Fruit fly (Drosophila melanogaster) whole organism, embryonic: ENCODE data around the gene Elp6.

Experiments
- ATbp ChIP-seq: fragments of 200-800 bp; sonication (Bioruptor generic); optimal IDR thresholded peaks from 2 replicates; lab custom pipeline; 2017; ENCODE audit warnings: missing biosample characterization, mild to moderate bottlenecking, missing genetic modification characterization, missing genetic modification reagents
- Abd-B ChIP-seq: fragments of 200-800 bp; sonication (Bioruptor generic); optimal IDR thresholded peaks from 2 replicates; lab custom pipeline; 2018; ENCODE audit warnings: missing biosample characterization, mild to moderate bottlenecking, missing genetic modification characterization, moderate library complexity
- B-H2 ChIP-seq: fragments of 200-800 bp; sonication (Bioruptor generic); optimal IDR thresholded peaks from 2 replicates; lab custom pipeline; 2018; ENCODE audit warnings: missing biosample characterization, mild to moderate bottlenecking, missing genetic modification characterization
- Bgb ChIP-seq: fragments of 200-800 bp; sonication (Bioruptor generic); IDR thresholded peaks from 2 replicates; pipeline ENCODE4 v1.3.6; 2022; ENCODE audit warnings: missing biosample characterization, missing genetic modification characterization; ENCODE audit not compliant: partially characterized antibody
- CG12659 ChIP-seq: fragments of 200-800 bp; sonication (Bioruptor generic); optimal IDR thresholded peaks from 3 replicates; lab custom pipeline; 2017; ENCODE audit warnings: mild to moderate bottlenecking, missing biosample characterization, missing genetic modification reagents, missing genetic modification characterization
- CG12769 ChIP-seq: fragments of 200-800 bp; sonication (Bioruptor generic); optimal IDR thresholded peaks from 2 replicates; lab custom pipeline; 2019; ENCODE audit warnings: missing biosample characterization, mild to moderate bottlenecking, missing genetic modification characterization, moderate library complexity
- CG12942 ChIP-seq: fragments of 200-800 bp; sonication (Bioruptor generic); optimal IDR thresholded peaks from 3 replicates; lab custom pipeline; 2016; ENCODE audit warnings: missing biosample characterization, missing genetic modification characterization
- CG13287 ChIP-seq: fragments of 200-800 bp; sonication (Bioruptor generic); IDR thresholded peaks from 2 replicates; pipeline ENCODE4 v1.3.6; 2022; ENCODE audit warnings: missing biosample characterization, missing genetic modification characterization; ENCODE audit not compliant: partially characterized antibody
- CG15073 ChIP-seq: fragments of 200-800 bp; sonication (Bioruptor generic); optimal IDR thresholded peaks from 2 replicates; lab custom pipeline; 2016; ENCODE audit warnings: missing biosample characterization, missing genetic modification characterization
- CG1647 ChIP-seq: fragments of 200-800 bp; sonication (Bioruptor generic); optimal IDR thresholded peaks from 3 replicates; lab custom pipeline; 2016; ENCODE audit warnings: missing biosample characterization, missing genetic modification characterization
- CG17385 ChIP-seq: fragments of 200-800 bp; sonication (Bioruptor generic); optimal IDR thresholded peaks from 3 replicates; lab custom pipeline; 2018; ENCODE audit warnings: missing biosample characterization, mild to moderate bottlenecking, missing genetic modification characterization
- CG2116 ChIP-seq: fragments of 200-800 bp; sonication (Bioruptor generic); optimal IDR thresholded peaks from 3 replicates; lab custom pipeline; 2018; ENCODE audit warnings: missing biosample characterization, mild to moderate bottlenecking, missing genetic modification characterization
- CG2129 ChIP-seq: fragments of 200-800 bp; sonication (Bioruptor generic); IDR thresholded peaks from 2 replicates; pipeline ENCODE4 v1.3.6; 2022; ENCODE audit warnings: missing biosample characterization, missing genetic modification characterization; ENCODE audit not compliant: partially characterized antibody
- CG31388 ChIP-seq: fragments of 200-800 bp; sonication (Bioruptor generic); optimal IDR thresholded peaks from 2 replicates; lab custom pipeline; 2016; ENCODE audit warnings: missing biosample characterization, missing genetic modification characterization
- CG3281 ChIP-seq: fragments of 200-800 bp; sonication (Bioruptor generic); optimal IDR thresholded peaks from 3 replicates; lab custom pipeline; 2017; ENCODE audit warnings: missing biosample characterization, mild to moderate bottlenecking, missing genetic modification characterization
- CG34224 ChIP-seq: fragments of 200-800 bp; sonication (Bioruptor generic); IDR thresholded peaks from 3 replicates; pipeline ENCODE4 v1.3.6; 2022; ENCODE audit warnings: missing biosample characterization, missing genetic modification characterization; ENCODE audit not compliant: partially characterized antibody
- CG4282 ChIP-seq: fragments of 200-800 bp; sonication (Bioruptor generic); optimal IDR thresholded peaks from 2 replicates; lab custom pipeline; 2016; ENCODE audit warnings: missing biosample characterization, missing genetic modification characterization
- CG7372 ChIP-seq: fragments of 200-800 bp; sonication (Bioruptor generic); IDR thresholded peaks from 2 replicates; pipeline ENCODE4 v1.3.6; 2022; ENCODE audit warnings: missing biosample characterization, missing genetic modification characterization
- Chrac-16 ChIP-seq: fragments of 200-800 bp; sonication (Bioruptor generic); optimal IDR thresholded peaks from 3 replicates; lab custom pipeline; 2016; ENCODE audit warnings: missing biosample characterization, missing genetic modification characterization
- HmgZ ChIP-seq: fragments of 200-800 bp; sonication (Bioruptor generic); optimal IDR thresholded peaks from 2 replicates; lab custom pipeline; 2018; ENCODE audit warnings: missing biosample characterization, mild to moderate bottlenecking, missing genetic modification characterization
- Hr51 ChIP-seq, 2 experiments: fragments of 200-800 bp; sonication (Bioruptor generic); optimal IDR thresholded peaks; 2 replicates in 1 of 2; 3 replicates in 1 of 2; lab custom pipeline; 2016 to 2018; ENCODE audit warnings: missing biosample characterization in 2 of 2, missing genetic modification characterization in 2 of 2, mild to moderate bottlenecking in 1 of 2, moderate library complexity in 1 of 2
- Hsf ChIP-seq: fragments of 200-800 bp; sonication (Bioruptor generic); optimal IDR thresholded peaks from 3 replicates; lab custom pipeline; 2016; ENCODE audit warnings: missing biosample characterization, missing genetic modification characterization
- Mad ChIP-seq: fragments of 200-800 bp; sonication (Bioruptor generic); optimal IDR thresholded peaks from 2 replicates; lab custom pipeline; 2016; ENCODE audit warnings: missing biosample characterization, missing genetic modification characterization
- NK7.1 ChIP-seq: fragments of 200-800 bp; sonication (Bioruptor generic); optimal IDR thresholded peaks from 3 replicates; lab custom pipeline; 2016; ENCODE audit warnings: missing biosample characterization, missing genetic modification characterization
- Neu2 ChIP-seq: fragments of 200-800 bp; sonication (Bioruptor generic); optimal IDR thresholded peaks from 3 replicates; lab custom pipeline; 2016; ENCODE audit warnings: missing biosample characterization, missing genetic modification characterization, borderline replicate concordance
- Taf1 ChIP-seq: fragments of 200-800 bp; sonication (Bioruptor generic); IDR thresholded peaks from 2 replicates; pipeline ENCODE4 v1.3.6; 2022; ENCODE audit warnings: missing biosample characterization, missing genetic modification characterization
- Trl ChIP-seq, 3 experiments: fragments of >200 bp in 2 of 3; fragments of 200-800 bp in 1 of 3; sonication (Bioruptor generic) in 1 of 3; optimal IDR thresholded peaks; 2 replicates in 1 of 3; 3 replicates in 2 of 3; lab custom pipeline; 2016 to 2017; ENCODE audit warnings: missing biosample characterization in 1 of 3, missing genetic modification characterization in 1 of 3
- amos ChIP-seq: fragments of 200-800 bp; sonication (Bioruptor generic); IDR thresholded peaks from 2 replicates; pipeline ENCODE4 v1.3.6; 2022; ENCODE audit warnings: missing biosample characterization, missing genetic modification characterization; ENCODE audit not compliant: partially characterized antibody
- bowl ChIP-seq: fragments of 200-800 bp; sonication (Bioruptor generic); IDR thresholded peaks from 2 replicates; pipeline ENCODE4 v1.3.6; 2022; ENCODE audit warnings: missing biosample characterization, missing genetic modification characterization
- chn ChIP-seq: fragments of 200-800 bp; sonication (Bioruptor generic); optimal IDR thresholded peaks from 2 replicates; lab custom pipeline; 2016; ENCODE audit warnings: missing biosample characterization, missing genetic modification characterization
- croc ChIP-seq: fragments of 200-800 bp; sonication (Bioruptor generic); conservative IDR thresholded peaks from 3 replicates; pipeline ENCODE4 v1.3.6; 2022; ENCODE audit warnings: missing biosample characterization, missing genetic modification characterization
- gfzf ChIP-seq: fragments of 200-800 bp; sonication (Bioruptor generic); optimal IDR thresholded peaks from 2 replicates; lab custom pipeline; 2016; ENCODE audit warnings: missing biosample characterization, mild to moderate bottlenecking, missing genetic modification characterization, moderate library complexity
- gro ChIP-seq: fragments of 200-800 bp; sonication (Bioruptor generic); optimal IDR thresholded peaks from 2 replicates; lab custom pipeline; 2016; ENCODE audit warnings: missing biosample characterization, missing genetic modification characterization
- gt ChIP-seq: fragments of 200-800 bp; sonication (Bioruptor generic); IDR thresholded peaks from 2 replicates; pipeline ENCODE4 v1.3.6; 2022; ENCODE audit warnings: missing biosample characterization, missing genetic modification characterization
- ind ChIP-seq: fragments of 200-800 bp; sonication (Bioruptor generic); optimal IDR thresholded peaks from 3 replicates; lab custom pipeline; 2016; ENCODE audit warnings: missing biosample characterization, missing genetic modification characterization
- jigr1 ChIP-seq: fragments of 200-800 bp; sonication (Bioruptor generic); IDR thresholded peaks from 3 replicates; pipeline ENCODE4 v1.3.6; 2022; ENCODE audit warnings: missing biosample characterization, missing genetic modification characterization
- lbe ChIP-seq: fragments of 200-800 bp; sonication (Bioruptor generic); optimal IDR thresholded peaks from 2 replicates; lab custom pipeline; 2016; ENCODE audit warnings: missing biosample characterization, mild to moderate bottlenecking, missing genetic modification characterization
- maf-S ChIP-seq: fragments of 200-800 bp; sonication (Bioruptor generic); optimal IDR thresholded peaks from 2 replicates; lab custom pipeline; 2016; ENCODE audit warnings: missing biosample characterization, missing genetic modification characterization
- odd ChIP-seq: fragments of 200-800 bp; sonication (Bioruptor generic); optimal IDR thresholded peaks from 2 replicates; lab custom pipeline; 2017; ENCODE audit warnings: missing biosample characterization, mild to moderate bottlenecking, missing genetic modification characterization
- peb ChIP-seq: fragments of 200-800 bp; sonication (Bioruptor generic); IDR thresholded peaks from 2 replicates; pipeline ENCODE4 v1.3.6; 2022; ENCODE audit warnings: missing biosample characterization, missing genetic modification characterization
- pzg ChIP-seq: fragments of 200-800 bp; sonication (Bioruptor generic); optimal IDR thresholded peaks from 3 replicates; lab custom pipeline; 2018; ENCODE audit warnings: missing biosample characterization, mild to moderate bottlenecking, missing genetic modification characterization, moderate library complexity
- ranshi ChIP-seq: fragments of 200-800 bp; sonication (Bioruptor generic); IDR thresholded peaks from 2 replicates; pipeline ENCODE4 v1.3.6; 2022; ENCODE audit warnings: missing biosample characterization, missing genetic modification characterization
- slp2 ChIP-seq: fragments of 200-800 bp; sonication (Bioruptor generic); optimal IDR thresholded peaks from 2 replicates; lab custom pipeline; 2016; ENCODE audit warnings: missing biosample characterization, missing genetic modification characterization
- sna ChIP-seq: fragments of 200-800 bp; sonication (Bioruptor generic); IDR thresholded peaks from 2 replicates; pipeline ENCODE4 v1.3.6; 2022; ENCODE audit warnings: missing biosample characterization, missing genetic modification characterization; ENCODE audit not compliant: partially characterized antibody
- sob ChIP-seq: fragments of 200-800 bp; sonication (Bioruptor generic); IDR thresholded peaks from 2 replicates; pipeline ENCODE4 v1.3.6; 2022; ENCODE audit warnings: missing biosample characterization, missing genetic modification characterization
- ssp ChIP-seq: fragments of 200-800 bp; sonication (Bioruptor generic); IDR thresholded peaks from 2 replicates; pipeline ENCODE4 v1.3.6; 2022; ENCODE audit warnings: missing biosample characterization, missing genetic modification characterization
- tll ChIP-seq, 2 experiments: fragments of 200-800 bp in 1 of 2; fragments of >200 bp in 1 of 2; sonication (Bioruptor generic) in 1 of 2; optimal IDR thresholded peaks; 2 replicates each; lab custom pipeline; 2017 to 2019; ENCODE audit warnings: missing biosample characterization in 2 of 2, missing genetic modification characterization in 2 of 2, mild to moderate bottlenecking in 1 of 2, moderate library complexity in 1 of 2

Elp6 gene

dm6 chr3R:13366561-13367518 lies at the start of gene Elp6 (continued):
- TF ChIP-seq ATbp (GFP tag; lab: Kevin White, UChicago) (peak; percentile 42), Taf1 (GFP tag; lab: Robert Waterston, UW) (no peak), CG12769 (tag; lab: Kevin White, UChicago) (peak; percentile 34), CG3281 (GFP tag; lab: Kevin White, UChicago) (peak; percentile 83), Neu2 (GFP tag; lab: Kevin White, UChicago) (no peak), slp2 (GFP tag; lab: Kevin White, UChicago) (peak; percentile 53), sob (no peak), Chrac-16 (peak; percentile 57), pzg (GFP tag; lab: Kevin White, UChicago) (peak; percentile 46), CG31388 (GFP tag; lab: Kevin White, UChicago) (peak; percentile 3), CG12942 (GFP tag; lab: Kevin White, UChicago) (peak; percentile 32), lbe (GFP tag; lab: Kevin White, UChicago) (peak; percentile 26), CG7372 (GFP tag; lab: Robert Waterston, UW) (peak; percentile 52; the same call in 1 of the 2 replicates), bowl (GFP tag; lab: Robert Waterston, UW) (no peak), Hr51 (GFP tag; optimal IDR thresholded peaks at IDR 0.05; lab: Kevin White, UChicago) (peak; percentile 50 to 73), amos (GFP tag; lab: Robert Waterston, UW) (no peak), Trl (optimal IDR thresholded peaks at IDR 0.05; lab: Kevin White, UChicago) (no peak), Trl (GFP tag; optimal IDR thresholded peaks at IDR 0.05; lab: Kevin White, UChicago) (peak; percentile 53), chn (GFP tag; lab: Kevin White, UChicago) (peak; percentile 69), CG4282 (GFP tag; lab: Kevin White, UChicago) (no peak), maf-S (peak; percentile 31), ssp (GFP tag; lab: Robert Waterston, UW) (peak; percentile 46), ind (peak; percentile 68), CG2129 (no peak), ranshi (GFP tag; lab: Robert Waterston, UW) (peak; percentile 63; the same call in 1 of the 2 replicates), Hsf (GFP tag; lab: Kevin White, UChicago) (peak; percentile 75), Mad (GFP tag; lab: Kevin White, UChicago) (no peak), Bgb (GFP tag; lab: Robert Waterston, UW) (no peak), Abd-B (GFP tag; lab: Kevin White, UChicago) (peak; percentile 13), CG13287 (GFP tag; lab: Robert Waterston, UW) (no peak; the same call in 1 of the 2 replicates), odd (GFP tag; lab: Kevin White, UChicago) (peak; percentile 57), CG15073 (GFP tag; lab: Kevin White, UChicago) (no peak), CG2116 (peak; percentile 19), peb (GFP tag; lab: Robert Waterston, UW) (no peak), CG1647 (GFP tag; lab: Kevin White, UChicago) (peak; percentile 45), sna (GFP tag; lab: Robert Waterston, UW) (no peak), CG34224 (no peak), NK7.1 (GFP tag; lab: Kevin White, UChicago) (peak; percentile 4), tll (GFP tag; optimal IDR thresholded peaks at IDR 0.05; lab: Kevin White, UChicago) (no peak), jigr1 (GFP tag; lab: Robert Waterston, UW) (no peak), B-H2 (no peak), CG12659 (GFP tag; lab: Kevin White, UChicago) (peak; percentile 58), croc (GFP tag; lab: Robert Waterston, UW) (no peak), CG17385 (GFP tag; lab: Kevin White, UChicago) (peak; percentile 57), gro (GFP tag; lab: Kevin White, UChicago) (peak; percentile 44), gt (GFP tag; lab: Robert Waterston, UW) (no peak), gfzf (peak; percentile 34), HmgZ (tag; lab: Kevin White, UChicago) (no peak)
